Worm (Caenorhabditis elegans) whole organism, L4 larva: ENCODE results near the gene C46F9.6.
A peak's percentile ranks its signal among the peaks of the same experiment; 100 is the strongest.
"Not testable (repeated sequence)": the region's sequence is repeated elsewhere in the genome, so short reads cannot be mapped to it uniquely, and the experiment has no call there.

Experiments used
- D1046.2 ChIP-seq: fragments of 200-800 bp; sonication (Bioruptor generic); IDR thresholded peaks from 2 replicates; pipeline ENCODE4 v1.3.6; 2022; ENCODE audit warnings: missing genetic modification characterization, missing compliant biosample characterization
- F10B5.3 ChIP-seq: sonication (generic microtip); optimal IDR thresholded peaks from 2 replicates; lab custom pipeline; 2016; ENCODE audit warnings: mild to moderate bottlenecking, missing genetic modification characterization, missing compliant biosample characterization
- R02D3.7 ChIP-seq: fragments of 150-350 bp; sonication (generic microtip); optimal IDR thresholded peaks from 3 replicates; lab custom pipeline; 2014; ENCODE audit warnings: missing biosample characterization, missing genetic modification characterization
- Y5F2A.4 ChIP-seq: fragments of 200-800 bp; sonication (Bioruptor generic); optimal IDR thresholded peaks from 2 replicates; lab custom pipeline; 2018; ENCODE audit warnings: mild to moderate bottlenecking, missing genetic modification characterization, missing compliant biosample characterization
- Y75B8A.6 ChIP-seq: fragments of 200-800 bp; sonication (Bioruptor generic); IDR thresholded peaks from 2 replicates; pipeline ENCODE4 v1.3.6; 2022; ENCODE audit warnings: missing genetic modification reagents, missing genetic modification characterization, missing compliant biosample characterization
- arid-1 ChIP-seq: fragments of 200-800 bp; sonication (Bioruptor generic); conservative IDR thresholded peaks from 2 replicates; pipeline ENCODE4 v1.3.6; 2022; ENCODE audit warnings: missing genetic modification reagents, missing genetic modification characterization, missing compliant biosample characterization
- daf-12 ChIP-seq: fragments of 150-350 bp; optimal IDR thresholded peaks from 2 replicates; lab custom pipeline; 2014; ENCODE audit warnings: missing biosample characterization, missing genetic modification reagents, missing genetic modification characterization
- dmd-6 ChIP-seq: fragments of 200-800 bp; sonication (Bioruptor generic); IDR thresholded peaks from 2 replicates; pipeline ENCODE4 v1.3.6; 2022; ENCODE audit warnings: missing genetic modification reagents, missing genetic modification characterization, missing compliant biosample characterization
- dmd-8 ChIP-seq: fragments of 200-800 bp; sonication (Bioruptor generic); IDR thresholded peaks from 2 replicates; pipeline ENCODE4 v1.3.6; 2022; ENCODE audit warnings: missing genetic modification characterization, missing compliant biosample characterization
- duxl-1 ChIP-seq: sonication (generic microtip); optimal IDR thresholded peaks from 2 replicates; lab custom pipeline; 2016; ENCODE audit warnings: mild to moderate bottlenecking, missing genetic modification characterization, moderate library complexity, missing compliant biosample characterization; ENCODE audit not compliant: poor library complexity
- dve-1 ChIP-seq: sonication (generic microtip); optimal IDR thresholded peaks from 2 replicates; lab custom pipeline; 2017; ENCODE audit warnings: antibody characterized with exemption, mild to moderate bottlenecking, missing genetic modification characterization, missing compliant biosample characterization; ENCODE audit not compliant: insufficient read depth
- egl-43 ChIP-seq: fragments of 200-800 bp; sonication (Bioruptor generic); IDR thresholded peaks from 2 replicates; pipeline ENCODE4 v1.3.6; 2022; ENCODE audit warnings: missing genetic modification reagents, missing genetic modification characterization, missing compliant biosample characterization
- gei-8 ChIP-seq: fragments of 200-800 bp; sonication (Bioruptor generic); optimal IDR thresholded peaks from 2 replicates; lab custom pipeline; 2018; ENCODE audit warnings: mild to moderate bottlenecking, missing genetic modification characterization, missing compliant biosample characterization
- mdl-1 ChIP-seq, 2 experiments: fragments of 150-350 bp in 1 of 2; sonication (generic microtip) in 1 of 2; optimal IDR thresholded peaks; 2 replicates each; lab custom pipeline; 2014 to 2017; ENCODE audit warnings: missing biosample characterization in 2 of 2, missing genetic modification characterization in 2 of 2
- mes-2 ChIP-seq: sonication (generic microtip); optimal IDR thresholded peaks from 2 replicates; lab custom pipeline; 2016; ENCODE audit warnings: missing genotype, mild to moderate bottlenecking, missing genetic modification characterization, missing compliant biosample characterization; ENCODE audit not compliant: poor library complexity, severe bottlenecking
- nhr-10 ChIP-seq: fragments of 150-350 bp; optimal IDR thresholded peaks from 2 replicates; lab custom pipeline; 2014; ENCODE audit warnings: missing biosample characterization, missing genetic modification characterization
- nhr-102 ChIP-seq: sonication (generic microtip); optimal IDR thresholded peaks from 2 replicates; lab custom pipeline; 2016; ENCODE audit warnings: mild to moderate bottlenecking, missing genetic modification characterization, moderate library complexity, missing compliant biosample characterization
- nhr-11 ChIP-seq: fragments of 150-350 bp; optimal IDR thresholded peaks from 2 replicates; lab custom pipeline; 2014; ENCODE audit warnings: missing biosample characterization, missing genetic modification characterization
- nhr-111 ChIP-seq: fragments of 200-800 bp; sonication (Bioruptor generic); optimal IDR thresholded peaks from 2 replicates; lab custom pipeline; 2018; ENCODE audit warnings: mild to moderate bottlenecking, missing genetic modification characterization, missing compliant biosample characterization
- nhr-237 ChIP-seq: sonication (generic microtip); optimal IDR thresholded peaks from 2 replicates; lab custom pipeline; 2017; ENCODE audit warnings: missing biosample characterization, missing genetic modification characterization
- nhr-28 ChIP-seq: fragments of 150-350 bp; optimal IDR thresholded peaks from 2 replicates; lab custom pipeline; 2014; ENCODE audit warnings: missing biosample characterization, missing genetic modification characterization
- nhr-76 ChIP-seq: fragments of 150-350 bp; optimal IDR thresholded peaks from 2 replicates; lab custom pipeline; 2014; ENCODE audit warnings: missing biosample characterization, missing genetic modification characterization
- pqm-1 ChIP-seq: sonication (generic microtip); optimal IDR thresholded peaks from 2 replicates; lab custom pipeline; 2017; ENCODE audit warnings: missing biosample characterization, missing genetic modification characterization
- set-16 ChIP-seq: fragments of 200-800 bp; sonication (Bioruptor generic); IDR thresholded peaks from 2 replicates; pipeline ENCODE4 v1.3.6; 2022; ENCODE audit warnings: missing genetic modification reagents, missing genetic modification characterization, missing compliant biosample characterization
- snpc-4 ChIP-seq: fragments of 150-350 bp; optimal IDR thresholded peaks from 2 replicates; lab custom pipeline; 2014; ENCODE audit warnings: missing biosample characterization, missing genetic modification characterization
- tra-1 ChIP-seq: fragments of 200-800 bp; sonication (Bioruptor generic); IDR thresholded peaks from 2 replicates; pipeline ENCODE4 v1.3.6; 2022; ENCODE audit warnings: missing genetic modification reagents, missing genetic modification characterization, missing compliant biosample characterization
- unc-62 ChIP-seq, 3 experiments: fragments of 150-350 bp in 1 of 3; sonication (generic microtip); optimal IDR thresholded peaks in 2 of 3; peaks in 1 of 3; 1 replicate in 1 of 3; 2 replicates in 2 of 3; lab custom pipeline; 2014 to 2017; ENCODE audit warnings: missing biosample characterization in 3 of 3, missing genetic modification characterization in 3 of 3, missing genetic modification reagents in 3 of 3, missing genotype in 1 of 3
- ztf-7 ChIP-seq: fragments of 150-350 bp; optimal IDR thresholded peaks from 2 replicates; lab custom pipeline; 2014; ENCODE audit warnings: missing biosample characterization, missing genetic modification characterization

The C46F9.6 gene

DNA sequence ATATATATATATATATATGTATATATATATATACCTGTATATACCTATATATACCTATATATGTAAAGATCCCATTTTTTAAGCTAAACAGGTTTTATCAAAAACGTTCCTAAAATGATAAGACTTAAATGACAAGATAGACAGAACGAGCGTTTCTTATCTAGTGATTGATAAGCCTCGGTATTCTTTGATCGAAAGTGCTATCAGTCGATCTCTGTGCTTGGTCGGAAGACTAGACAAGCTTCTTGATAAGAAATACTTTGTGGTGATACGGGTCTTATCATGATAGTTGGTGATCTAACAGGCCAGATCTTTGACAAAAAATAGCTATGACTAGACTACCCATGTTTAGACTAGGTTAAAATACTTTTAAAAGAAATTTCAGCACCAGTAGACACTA, 46.3 kb upstream of the C46F9.6 start (continued):
- no peak for TF ChIP-seq Y75B8A.6 (GFP tag; lab: Robert Waterston, UW)
- no peak for TF ChIP-seq nhr-111 (GFP tag; lab: Kevin White, UChicago)
- no peak for TF ChIP-seq daf-12
- TF ChIP-seq F10B5.3 (tag; lab: Kevin White, UChicago) = no peak
- TF ChIP-seq nhr-102 (tag; lab: Kevin White, UChicago) = no peak
- peak; percentile 99 for TF ChIP-seq dmd-6 (GFP tag; lab: Robert Waterston, UW)

- TF ChIP-seq egl-43 (GFP tag; lab: Robert Waterston, UW) = no peak
These were observed 45.5 kb upstream of the C46F9.6 start, which contains the start of gene C52E2.2 for ce11 chrII:1852503-1852902. Gene C52E2.2, plus strand, starts transcription at chrII:1852803.

ce11 chrII:1854094-1854493, 43.9 kb upstream of the C46F9.6 start, which contains the start of gene fbxb-95:
Gene fbxb-95, plus strand, starts transcription at chrII:1854394.
- TF ChIP-seq nhr-76, Y5F2A.4, dmd-8: not testable (repeated sequence)

ce11 chrII:1855447-1855846, 42.6 kb upstream of the C46F9.6 start:
- TF ChIP-seq tra-1 (GFP tag; lab: Robert Waterston, UW) (peak; percentile 99), set-16 (GFP tag; lab: Robert Waterston, UW) (0 out of 2 replicates have a peak, but pooled peaks have one; percentile 12)
- TF ChIP-seq, all 104 proteins: peak for 2; not testable (repeated sequence) for 102

DNA sequence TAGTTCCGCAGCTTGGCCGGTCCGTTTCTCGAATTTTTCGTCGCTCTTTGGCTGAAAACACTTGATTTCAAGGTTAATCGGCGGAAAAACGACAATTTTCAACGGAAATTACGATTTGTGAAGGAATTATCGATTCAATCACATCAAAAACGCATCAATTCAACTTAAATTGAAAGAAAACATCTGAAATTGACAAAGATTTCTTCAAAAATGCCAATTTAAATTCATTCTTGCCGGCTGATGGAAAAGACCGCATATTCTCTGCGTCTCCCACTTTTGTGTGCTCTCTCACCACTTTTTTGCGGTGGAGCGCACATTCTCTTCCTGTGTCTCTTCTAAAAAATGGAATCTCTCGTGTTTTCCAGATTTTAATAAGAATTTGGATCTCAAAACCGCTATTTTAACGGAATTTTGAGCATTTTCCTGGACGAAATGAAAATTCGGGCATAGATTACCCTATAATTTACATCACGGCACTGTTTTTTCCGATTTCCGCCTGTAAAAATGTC, 36.7 kb upstream of the C46F9.6 start, which contains the start of gene C16C4.18:
Gene C16C4.18, minus strand, starts transcription at position 51 of the 509 bp plus-strand sequence.
- TF ChIP-seq ztf-7; D1046.2 (GFP tag; lab: Robert Waterston, UW); mes-2: not testable (repeated sequence)

- not testable (repeated sequence) for TF ChIP-seq gei-8 (GFP tag; lab: Kevin White, UChicago); snpc-4 (tag; lab: Kevin White, UChicago); duxl-1 (tag; lab: Kevin White, UChicago)
These were observed 35.7 kb upstream of the C46F9.6 start, which contains the start of gene fbxb-98 for ce11 chrII:1862334-1862733. Gene fbxb-98, plus strand, starts transcription at chrII:1862634.

- TF ChIP-seq dve-1 (tag; lab: Kevin White, UChicago) (no peak), arid-1 (GFP tag; lab: Robert Waterston, UW) (no peak), nhr-11 (no peak), mes-2 (no peak)
These were observed 33.8 kb upstream of the C46F9.6 start, which contains the start of gene C16C4.17 for ce11 chrII:1864278-1864677. Gene C16C4.17, plus strand, starts transcription at chrII:1864578.

DNA sequence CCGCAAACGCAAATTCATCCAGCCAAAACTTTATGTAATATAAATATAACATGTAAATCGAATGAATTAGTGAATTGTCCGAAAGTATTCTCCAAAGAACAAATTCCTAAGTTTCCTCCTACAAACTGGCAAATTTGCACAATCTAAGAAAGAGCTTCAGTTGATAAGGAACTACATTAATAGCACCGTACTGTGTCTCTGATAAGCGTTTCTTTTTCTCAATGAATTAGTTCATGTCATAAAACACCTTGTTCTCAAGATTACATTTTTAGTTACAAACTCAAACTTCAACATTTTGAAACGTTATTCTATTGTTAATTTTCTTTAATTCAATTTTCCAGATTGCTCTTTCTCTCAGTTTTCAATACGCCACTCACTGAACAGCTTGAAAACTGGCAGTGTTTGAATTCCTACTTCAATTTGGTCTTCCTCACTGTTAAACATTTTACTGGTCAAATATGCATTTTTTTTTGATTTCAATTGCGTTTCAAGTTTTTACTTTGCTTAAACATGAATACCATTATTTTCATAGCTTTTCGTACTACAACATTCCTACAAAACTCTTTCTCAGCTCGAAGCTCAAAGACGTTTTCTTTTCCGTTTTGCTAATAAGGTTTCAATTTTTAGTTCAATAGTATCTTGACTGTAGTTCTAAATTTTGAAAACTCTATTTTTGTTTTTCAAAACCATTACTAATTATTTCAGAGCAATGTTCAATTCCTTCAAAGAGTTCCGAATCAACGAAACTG, 32.2 kb upstream of the C46F9.6 start, which contains the start of gene math-15:
Gene math-15, plus strand, starts transcription at position 699 of the 749 bp plus-strand sequence.
- TF ChIP-seq mdl-1 (tag; optimal IDR thresholded peaks at IDR 0.05; lab: Kevin White, UChicago) (no peak), pqm-1 (tag; lab: Kevin White, UChicago) (peak; percentile 72), nhr-28 (peak; percentile 53), R02D3.7 (tag; lab: Kevin White, UChicago) (no peak), nhr-237 (tag; lab: Kevin White, UChicago) (no peak), nhr-10 (tag; lab: Kevin White, UChicago) (no peak), unc-62 (GFP tag; optimal IDR thresholded peaks at IDR 0.05 in 1 of 2; lab: Kevin White, UChicago) (no peak), unc-62 (tag; optimal IDR thresholded peaks at IDR 0.05; lab: Kevin White, UChicago) (no peak)
- TF ChIP-seq, all 104 proteins: peak for 2
